Worm (Caenorhabditis elegans) whole organism, L4 larva: Measurements from ENCODE around the gene tag-191.

Source experiments
- ceh-28 ChIP-seq: fragments of 150-350 bp; optimal IDR thresholded peaks from 2 replicates; lab custom pipeline; 2014; ENCODE audit warnings: missing biosample characterization, missing genetic modification reagents, missing genetic modification characterization
- nhr-11 ChIP-seq: fragments of 150-350 bp; optimal IDR thresholded peaks from 2 replicates; lab custom pipeline; 2014; ENCODE audit warnings: missing biosample characterization, missing genetic modification characterization
- nhr-77 ChIP-seq: fragments of 150-350 bp; optimal IDR thresholded peaks from 2 replicates; lab custom pipeline; 2014; ENCODE audit warnings: missing biosample characterization, missing genetic modification characterization

DNA sequence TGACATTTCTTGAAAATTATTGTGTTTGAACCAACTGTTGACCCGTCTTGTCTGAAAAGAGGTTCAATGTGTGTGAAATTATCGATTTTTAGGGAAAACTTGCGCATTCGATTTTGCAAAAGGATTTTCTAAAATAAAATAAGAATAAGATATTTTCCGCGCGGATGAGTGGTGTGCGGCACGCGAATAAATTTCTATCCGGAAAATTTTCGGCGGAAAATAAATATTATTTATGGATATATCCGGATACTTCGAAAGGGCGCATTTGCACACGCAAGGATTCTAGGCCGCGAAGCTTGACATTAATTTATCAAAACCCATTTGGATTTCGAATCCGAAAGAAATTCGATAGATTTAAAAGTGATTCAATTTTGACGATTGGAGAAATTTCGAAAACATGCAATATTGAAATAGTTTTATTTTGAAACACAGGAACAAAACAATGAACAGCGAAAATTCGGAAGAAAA lies 9.7 kb upstream of the tag-191 start, which contains the start of gene rike-1:
- TF ChIP-seq nhr-11 (tag; lab: Kevin White, UChicago) (no peak), nhr-77 (tag; lab: Kevin White, UChicago) (no peak), ceh-28 (tag; lab: Kevin White, UChicago) (peak; percentile 28)
